Worm (Caenorhabditis elegans): Measurements from ENCODE around the gene cyd-1.

DNA sequence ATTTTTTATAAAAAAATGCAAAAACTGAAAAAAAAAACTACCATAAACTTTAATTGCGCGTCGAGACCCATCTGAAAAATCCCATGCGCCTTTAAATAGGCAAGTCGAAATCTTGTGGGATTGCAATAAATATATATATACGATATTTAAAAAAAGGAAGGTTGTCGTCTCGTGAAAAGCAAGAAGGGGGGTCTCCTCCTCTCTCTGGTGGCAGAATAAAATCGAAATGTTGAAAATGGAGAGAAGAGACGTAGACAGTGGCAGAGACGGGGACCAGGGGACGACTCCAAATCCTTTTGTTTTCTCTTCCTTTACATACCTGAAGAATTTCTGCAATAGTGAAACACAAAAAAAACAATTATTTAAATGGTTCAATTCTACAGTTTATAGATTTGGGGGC, 33.6 kb downstream of the cyd-1 start, which contains the start of gene F18A11.5:
- TF ChIP-seq nhr-237 (tag; optimal IDR thresholded peaks at IDR 0.05) (no peak), fkh-10 (GFP tag; optimal IDR thresholded peaks at IDR 0.05) (no peak), nhr-28 (tag; optimal IDR thresholded peaks at IDR 0.05) (no peak), lir-3 (tag; optimal IDR thresholded peaks at IDR 0.05) (no peak), unc-39 (tag; optimal IDR thresholded peaks at IDR 0.05) (no peak), nhr-11 (tag; optimal IDR thresholded peaks at IDR 0.05) (no peak), mdt-29 (GFP tag; IDR thresholded peaks at IDR 0.05) (no peak), spr-3 (GFP tag; optimal IDR thresholded peaks at IDR 0.05) (no peak), daf-12 (tag; optimal IDR thresholded peaks at IDR 0.05) (no peak), hlh-30 (tag; optimal IDR thresholded peaks at IDR 0.05; ENCODE audit: insufficient read depth) (no peak), unc-62 (GFP tag; optimal IDR thresholded peaks at IDR 0.05 in 1 of 2) (no peak), unc-62 (tag; optimal IDR thresholded peaks at IDR 0.05) (no peak)
